Worm (Caenorhabditis elegans): Measurements from ENCODE around the gene H12C20.7.

DNA sequence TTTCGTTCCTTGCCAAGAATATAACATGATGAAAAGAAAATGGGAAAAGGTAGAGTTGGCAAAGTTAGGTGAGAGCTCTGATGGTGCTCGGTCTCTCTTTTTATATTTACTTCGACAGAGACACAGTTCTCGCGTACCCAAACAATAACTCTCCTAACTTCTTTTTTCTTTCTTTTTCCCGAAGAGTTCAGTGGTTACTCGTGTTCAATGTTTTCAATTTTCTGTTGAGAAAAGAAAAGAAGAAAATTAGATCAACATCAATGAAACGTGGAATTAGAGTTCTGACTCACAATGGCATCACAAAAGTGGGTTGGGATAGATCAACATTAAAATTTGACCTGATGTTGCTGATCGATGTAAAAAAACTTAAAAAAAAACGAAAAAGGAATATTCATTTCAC, 33.6 kb upstream of the H12C20.7 start, which contains the start of gene idpp-16:
- TF ChIP-seq unc-39 (tag; optimal IDR thresholded peaks at IDR 0.05) (no peak), snpc-4 (tag; optimal IDR thresholded peaks at IDR 0.05) (no peak), nhr-237 (tag; optimal IDR thresholded peaks at IDR 0.05) (no peak), nhr-76 (tag; optimal IDR thresholded peaks at IDR 0.05) (no peak), ztf-11 (tag; optimal IDR thresholded peaks at IDR 0.05) (no peak), nhr-12 (tag; optimal IDR thresholded peaks at IDR 0.05) (no peak), ces-1 (GFP tag; optimal IDR thresholded peaks at IDR 0.05) (no peak), lin-13 (tag; optimal IDR thresholded peaks at IDR 0.05) (no peak)

All from whole organism, mixed stage, embryonic.